Fruit fly (Drosophila melanogaster): ENCODE measurements around the gene Pgk.
A peak's percentile ranks its signal among the peaks of the same experiment; 100 is the strongest.

The Pgk gene

dm6 chr2L:2748480-2749143 lies 4.3 kb downstream of the Pgk start (continued):
- no peak for TF ChIP-seq hb (GFP tag; IDR thresholded peaks at IDR 0.05; ENCODE audit: partially characterized antibody)
- 0 out of 2 replicates have a peak, but pooled peaks have one; percentile 25 for TF ChIP-seq dimm (GFP tag; IDR thresholded peaks at IDR 0.05)
- TF ChIP-seq CG18619 (GFP tag; optimal IDR thresholded peaks at IDR 0.05) = peak; percentile 87
- TF ChIP-seq pb (GFP tag; optimal IDR thresholded peaks at IDR 0.05) = peak; percentile 75
- no peak for TF ChIP-seq CG2875 (GFP tag; optimal IDR thresholded peaks at IDR 0.05)
- peak; percentile 76 for TF ChIP-seq onecut (GFP tag; IDR thresholded peaks at IDR 0.05)
- TF ChIP-seq seq (GFP tag; IDR thresholded peaks at IDR 0.05) = peak; percentile 73
- TF ChIP-seq CG12659 (GFP tag; optimal IDR thresholded peaks at IDR 0.05) = peak; percentile 93
- peak; percentile 93 for TF ChIP-seq CG10543 (GFP tag; optimal IDR thresholded peaks at IDR 0.05)
- TF ChIP-seq CG11504 (tag; optimal IDR thresholded peaks at IDR 0.05) = peak; percentile 91
- TF ChIP-seq CG18011 (GFP tag; optimal IDR thresholded peaks at IDR 0.05) = peak; percentile 74
- peak; percentile 82 for TF ChIP-seq Fer2 (tag; optimal IDR thresholded peaks at IDR 0.05)
- peak; percentile 82 for TF ChIP-seq ash1 (GFP tag; optimal IDR thresholded peaks at IDR 0.05)
- peak; percentile 39 for TF ChIP-seq luna (GFP tag; optimal IDR thresholded peaks at IDR 0.05)
- peak; percentile 93 for TF ChIP-seq sob (GFP tag; IDR thresholded peaks at IDR 0.05)
- peak; percentile 61 for TF ChIP-seq CG12219 (GFP tag; optimal IDR thresholded peaks at IDR 0.05)
- TF ChIP-seq CG3163 (GFP tag; optimal IDR thresholded peaks at IDR 0.05) = peak; percentile 60
- peak; percentile 85 for TF ChIP-seq Fer3 (tag; optimal IDR thresholded peaks at IDR 0.05)
- TF ChIP-seq CG8388 (GFP tag; optimal IDR thresholded peaks at IDR 0.05) = peak; percentile 87
- no peak for TF ChIP-seq nau (GFP tag; optimal IDR thresholded peaks at IDR 0.05)
- no peak; the same call in 2 of the 3 replicates for TF ChIP-seq zen2 (GFP tag; IDR thresholded peaks at IDR 0.05; ENCODE audit: partially characterized antibody)
- peak; percentile 81 for TF ChIP-seq unpg (GFP tag; optimal IDR thresholded peaks at IDR 0.05)
- peak; percentile 94 for TF ChIP-seq CG34376 (GFP tag; optimal IDR thresholded peaks at IDR 0.05)
- TF ChIP-seq sr (GFP tag; IDR thresholded peaks at IDR 0.05) = no peak
- TF ChIP-seq CG3407 (GFP tag; optimal IDR thresholded peaks at IDR 0.05) = peak; percentile 59
- peak; percentile 86 for TF ChIP-seq az2 (GFP tag; optimal IDR thresholded peaks at IDR 0.05)
- TF ChIP-seq CG1792 (GFP tag; optimal IDR thresholded peaks at IDR 0.05) = peak; percentile 74
- TF ChIP-seq pum (GFP tag; optimal IDR thresholded peaks at IDR 0.05) = peak; percentile 71
- TF ChIP-seq ken (GFP tag; IDR thresholded peaks at IDR 0.05) = peak; percentile 90
- peak; percentile 85 for TF ChIP-seq CG33213 (GFP tag; optimal IDR thresholded peaks at IDR 0.05)
- TF ChIP-seq CG7928 (GFP tag; optimal IDR thresholded peaks at IDR 0.05) = peak; percentile 99
- peak; percentile 87 for TF ChIP-seq CG14667 (GFP tag; IDR thresholded peaks at IDR 0.05)
- peak; percentile 50 for TF ChIP-seq Ravus (GFP tag; IDR thresholded peaks at IDR 0.05)
- peak; percentile 58 for TF ChIP-seq CG15696 (tag; optimal IDR thresholded peaks at IDR 0.05)
- TF ChIP-seq bowl (GFP tag; IDR thresholded peaks at IDR 0.05) = peak; percentile 52; the same call in 1 of the 2 replicates
- TF ChIP-seq Antp (GFP tag; optimal IDR thresholded peaks at IDR 0.05) = peak; percentile 87
- no peak for TF ChIP-seq ATbp (GFP tag; optimal IDR thresholded peaks at IDR 0.05)
- TF ChIP-seq CG5953 (GFP tag; IDR thresholded peaks at IDR 0.05) = peak; percentile 63; the same call in 1 of the 2 replicates
- TF ChIP-seq CG11247 (GFP tag; IDR thresholded peaks at IDR 0.05) = peak; percentile 90
- peak; percentile 89 for TF ChIP-seq gro (GFP tag; optimal IDR thresholded peaks at IDR 0.05)
- TF ChIP-seq CG43689 (GFP tag; IDR thresholded peaks at IDR 0.05) = peak; percentile 49; the same call in 1 of the 2 replicates
- TF ChIP-seq dati (GFP tag; IDR thresholded peaks at IDR 0.05) = no peak
- TF ChIP-seq HmgD (GFP tag; optimal IDR thresholded peaks at IDR 0.05) = peak; percentile 0
- TF ChIP-seq caup (GFP tag; optimal IDR thresholded peaks at IDR 0.05; ENCODE audit: severe bottlenecking) = peak; percentile 92
- peak; percentile 59 for TF ChIP-seq CG4707 (GFP tag; optimal IDR thresholded peaks at IDR 0.05)
- peak; percentile 80 for TF ChIP-seq CG1602 (GFP tag; optimal IDR thresholded peaks at IDR 0.05)
- peak; percentile 66 for TF ChIP-seq Mes4 (GFP tag; optimal IDR thresholded peaks at IDR 0.05)
- TF ChIP-seq eyg (GFP tag; optimal IDR thresholded peaks at IDR 0.05) = peak; percentile 47
- TF ChIP-seq CG2199 (GFP tag; IDR thresholded peaks at IDR 0.05) = no peak; the same call in 2 of the 3 replicates
